Fruit fly (Drosophila melanogaster) whole organism, embryonic: ENCODE measurements around the gene Lamtor5.

ENCODE experiments used
- Atf-2 ChIP-seq: fragments of 200-800 bp; sonication (Bioruptor generic); optimal IDR thresholded peaks from 2 replicates; lab custom pipeline; 2016; ENCODE audit warnings: missing biosample characterization, missing genetic modification characterization
- Atf6 ChIP-seq: fragments of 200-800 bp; sonication (Bioruptor generic); IDR thresholded peaks from 2 replicates; pipeline ENCODE4 v1.3.6; 2022; ENCODE audit warnings: missing biosample characterization, missing genetic modification characterization
- Blimp-1 ChIP-seq: fragments of 200-800 bp; sonication (Bioruptor generic); optimal IDR thresholded peaks from 3 replicates; lab custom pipeline; 2018; ENCODE audit warnings: missing biosample characterization, missing genetic modification characterization, mild to moderate bottlenecking, moderate library complexity, missing genetic modification reagents
- CG11247 ChIP-seq: fragments of 200-800 bp; sonication (Bioruptor generic); IDR thresholded peaks from 2 replicates; pipeline ENCODE4 v1.3.6; 2022; ENCODE audit warnings: missing biosample characterization, missing genetic modification characterization
- CG11560 ChIP-seq: fragments of 200-800 bp; sonication (Bioruptor generic); IDR thresholded peaks from 3 replicates; pipeline ENCODE4 v1.3.6; 2022; ENCODE audit warnings: missing biosample characterization, missing genetic modification characterization
- CG12769 ChIP-seq: fragments of 200-800 bp; sonication (Bioruptor generic); optimal IDR thresholded peaks from 2 replicates; lab custom pipeline; 2019; ENCODE audit warnings: missing biosample characterization, mild to moderate bottlenecking, missing genetic modification characterization, moderate library complexity
- CG13296 ChIP-seq: fragments of 200-800 bp; sonication (Bioruptor generic); optimal IDR thresholded peaks from 3 replicates; lab custom pipeline; 2018; ENCODE audit warnings: missing biosample characterization, mild to moderate bottlenecking, missing genetic modification characterization
- CG14710 ChIP-seq: fragments of 200-800 bp; sonication (Bioruptor generic); optimal IDR thresholded peaks from 3 replicates; lab custom pipeline; 2019; ENCODE audit warnings: missing biosample characterization, mild to moderate bottlenecking, missing genetic modification characterization, moderate library complexity
- CG15479 ChIP-seq: fragments of 200-800 bp; sonication (Bioruptor generic); optimal IDR thresholded peaks from 3 replicates; lab custom pipeline; 2019; ENCODE audit warnings: missing biosample characterization, mild to moderate bottlenecking, missing genetic modification characterization, moderate library complexity
- CG1647 ChIP-seq: fragments of 200-800 bp; sonication (Bioruptor generic); optimal IDR thresholded peaks from 3 replicates; lab custom pipeline; 2016; ENCODE audit warnings: missing biosample characterization, missing genetic modification characterization
- CG17328 ChIP-seq: fragments of 200-800 bp; sonication (Bioruptor generic); IDR thresholded peaks from 2 replicates; pipeline ENCODE4 v1.3.6; 2022; ENCODE audit warnings: missing biosample characterization, missing genetic modification characterization
- CG17612 ChIP-seq: fragments of 200-800 bp; sonication (Bioruptor generic); IDR thresholded peaks from 2 replicates; pipeline ENCODE4 v1.3.6; 2022; ENCODE audit warnings: missing biosample characterization, missing genetic modification characterization
- CG18619 ChIP-seq: fragments of 200-800 bp; sonication (Bioruptor generic); optimal IDR thresholded peaks from 3 replicates; lab custom pipeline; 2017; ENCODE audit warnings: missing biosample characterization, mild to moderate bottlenecking, missing genetic modification characterization
- CG31388 ChIP-seq: fragments of 200-800 bp; sonication (Bioruptor generic); optimal IDR thresholded peaks from 2 replicates; lab custom pipeline; 2016; ENCODE audit warnings: missing biosample characterization, missing genetic modification characterization
- CG3847 ChIP-seq: fragments of 200-800 bp; sonication (Bioruptor generic); IDR thresholded peaks from 2 replicates; pipeline ENCODE4 v1.3.6; 2022; ENCODE audit warnings: missing biosample characterization, missing genetic modification characterization
- CG42726 ChIP-seq: fragments of 200-800 bp; sonication (Bioruptor generic); IDR thresholded peaks from 2 replicates; pipeline ENCODE4 v1.3.6; 2022; ENCODE audit warnings: missing biosample characterization, missing genetic modification characterization; ENCODE audit not compliant: partially characterized antibody
- CG6654 ChIP-seq: fragments of 200-800 bp; sonication (Bioruptor generic); optimal IDR thresholded peaks from 2 replicates; lab custom pipeline; 2017; ENCODE audit warnings: missing biosample characterization, mild to moderate bottlenecking, missing genetic modification characterization
- CG8478 ChIP-seq: fragments of >200 bp; optimal IDR thresholded peaks from 2 replicates; lab custom pipeline; 2018
- CG8944 ChIP-seq: fragments of 200-800 bp; sonication (Bioruptor generic); optimal IDR thresholded peaks from 3 replicates; lab custom pipeline; 2016; ENCODE audit warnings: missing biosample characterization, missing genetic modification characterization
- CG9797 ChIP-seq: fragments of 200-800 bp; sonication (Bioruptor generic); optimal IDR thresholded peaks from 3 replicates; lab custom pipeline; 2018; ENCODE audit warnings: missing biosample characterization, mild to moderate bottlenecking, missing genetic modification characterization
- Dek ChIP-seq: fragments of 200-800 bp; sonication (Bioruptor generic); optimal IDR thresholded peaks from 3 replicates; lab custom pipeline; 2019; ENCODE audit warnings: missing biosample characterization, mild to moderate bottlenecking, missing genetic modification characterization, moderate library complexity
- Dref ChIP-seq: fragments of 200-800 bp; sonication (Bioruptor generic); IDR thresholded peaks from 2 replicates; pipeline ENCODE4 v1.3.6; 2022; ENCODE audit warnings: missing biosample characterization, missing genetic modification characterization
- Ets97D ChIP-seq: fragments of 200-800 bp; sonication (Bioruptor generic); optimal IDR thresholded peaks from 3 replicates; lab custom pipeline; 2016; ENCODE audit warnings: missing biosample characterization, missing genetic modification characterization
- HLH54F ChIP-seq: fragments of 200-800 bp; sonication (Bioruptor generic); optimal IDR thresholded peaks from 3 replicates; lab custom pipeline; 2016; ENCODE audit warnings: missing biosample characterization, missing genetic modification characterization
- Hand ChIP-seq: fragments of 200-800 bp; sonication (Bioruptor generic); optimal IDR thresholded peaks from 2 replicates; lab custom pipeline; 2017; ENCODE audit warnings: mild to moderate bottlenecking, missing biosample characterization, missing genetic modification reagents, missing genetic modification characterization
- HmgD ChIP-seq: fragments of 200-800 bp; sonication (Bioruptor generic); optimal IDR thresholded peaks from 3 replicates; lab custom pipeline; 2016; ENCODE audit warnings: missing biosample characterization, missing genetic modification characterization
- Hr51 ChIP-seq, 2 experiments: fragments of 200-800 bp; sonication (Bioruptor generic); optimal IDR thresholded peaks; 2 replicates in 1 of 2; 3 replicates in 1 of 2; lab custom pipeline; 2016 to 2018; ENCODE audit warnings: missing biosample characterization in 2 of 2, missing genetic modification characterization in 2 of 2, mild to moderate bottlenecking in 1 of 2, moderate library complexity in 1 of 2
- Hr78 ChIP-seq, 2 experiments: fragments of 200-800 bp in 1 of 2; fragments of >200 bp in 1 of 2; sonication (Bioruptor generic) in 1 of 2; optimal IDR thresholded peaks; 2 replicates each; lab custom pipeline; 2017 to 2019; ENCODE audit warnings: missing biosample characterization in 2 of 2, missing genetic modification characterization in 2 of 2, mild to moderate bottlenecking in 1 of 2, moderate library complexity in 1 of 2
- NK7.1 ChIP-seq: fragments of 200-800 bp; sonication (Bioruptor generic); optimal IDR thresholded peaks from 3 replicates; lab custom pipeline; 2016; ENCODE audit warnings: missing biosample characterization, missing genetic modification characterization
- Sry-δ ChIP-seq: fragments of 200-800 bp; sonication (Bioruptor generic); optimal IDR thresholded peaks from 2 replicates; lab custom pipeline; 2016; ENCODE audit warnings: missing biosample characterization, missing genetic modification characterization
- TFAM ChIP-seq: fragments of 200-800 bp; sonication (Bioruptor generic); optimal IDR thresholded peaks from 2 replicates; lab custom pipeline; 2017; ENCODE audit warnings: missing biosample characterization, missing genetic modification characterization, inconsistent platforms
- YL-1 ChIP-seq: fragments of 200-800 bp; sonication (Bioruptor generic); optimal IDR thresholded peaks from 3 replicates; lab custom pipeline; 2017; ENCODE audit warnings: missing biosample characterization, mild to moderate bottlenecking, missing genetic modification characterization
- ac ChIP-seq: fragments of 200-800 bp; sonication (Bioruptor generic); optimal IDR thresholded peaks from 3 replicates; lab custom pipeline; 2017; ENCODE audit warnings: missing biosample characterization, mild to moderate bottlenecking, missing genetic modification characterization
- amos ChIP-seq: fragments of 200-800 bp; sonication (Bioruptor generic); IDR thresholded peaks from 2 replicates; pipeline ENCODE4 v1.3.6; 2022; ENCODE audit warnings: missing biosample characterization, missing genetic modification characterization; ENCODE audit not compliant: partially characterized antibody
- bcd ChIP-seq: fragments of 200-800 bp; sonication (Bioruptor generic); optimal IDR thresholded peaks from 2 replicates; lab custom pipeline; 2017; ENCODE audit warnings: missing biosample characterization, mild to moderate bottlenecking, missing genetic modification characterization
- disco-r ChIP-seq: fragments of 200-800 bp; sonication (Bioruptor generic); optimal IDR thresholded peaks from 2 replicates; lab custom pipeline; 2016; ENCODE audit warnings: missing biosample characterization, missing genetic modification characterization
- dysf ChIP-seq: fragments of 200-800 bp; sonication (Bioruptor generic); IDR thresholded peaks from 3 replicates; pipeline ENCODE4 v1.3.6; 2022; ENCODE audit warnings: missing biosample characterization, missing genetic modification characterization
- ems ChIP-seq: fragments of 200-800 bp; sonication (Bioruptor generic); optimal IDR thresholded peaks from 3 replicates; lab custom pipeline; 2016; ENCODE audit warnings: missing biosample characterization, missing genetic modification characterization
- gfzf ChIP-seq: fragments of 200-800 bp; sonication (Bioruptor generic); optimal IDR thresholded peaks from 2 replicates; lab custom pipeline; 2016; ENCODE audit warnings: missing biosample characterization, mild to moderate bottlenecking, missing genetic modification characterization, moderate library complexity
- hb ChIP-seq: fragments of 200-800 bp; sonication (Bioruptor generic); IDR thresholded peaks from 3 replicates; pipeline ENCODE4 v1.3.6; 2022; ENCODE audit warnings: missing biosample characterization, missing genetic modification characterization; ENCODE audit not compliant: partially characterized antibody
- inv ChIP-seq: fragments of 200-800 bp; sonication (Bioruptor generic); IDR thresholded peaks from 2 replicates; pipeline ENCODE4 v1.3.6; 2022; ENCODE audit warnings: missing biosample characterization, missing genetic modification characterization; ENCODE audit not compliant: partially characterized antibody
- klu ChIP-seq: fragments of 200-800 bp; sonication (Bioruptor generic); IDR thresholded peaks from 2 replicates; pipeline ENCODE4 v1.3.6; 2022; ENCODE audit warnings: missing biosample characterization, missing genetic modification characterization
- nerfin-2 ChIP-seq: fragments of 200-800 bp; sonication (Bioruptor generic); IDR thresholded peaks from 2 replicates; pipeline ENCODE4 v1.3.6; 2022; ENCODE audit warnings: missing biosample characterization, missing genetic modification characterization; ENCODE audit not compliant: partially characterized antibody
- oc ChIP-seq: fragments of 200-800 bp; sonication (Bioruptor generic); optimal IDR thresholded peaks from 2 replicates; lab custom pipeline; 2018; ENCODE audit warnings: missing biosample characterization, mild to moderate bottlenecking, missing genetic modification characterization, moderate library complexity
- onecut ChIP-seq: fragments of 200-800 bp; sonication (Bioruptor generic); IDR thresholded peaks from 2 replicates; pipeline ENCODE4 v1.3.6; 2022; ENCODE audit warnings: missing biosample characterization, missing genetic modification characterization
- pho ChIP-seq: fragments of 200-800 bp; sonication (Bioruptor generic); optimal IDR thresholded peaks from 2 replicates; lab custom pipeline; 2016; ENCODE audit warnings: missing biosample characterization, missing genetic modification characterization
- rib ChIP-seq: fragments of 200-800 bp; sonication (Bioruptor generic); IDR thresholded peaks from 2 replicates; pipeline ENCODE4 v1.3.6; 2022; ENCODE audit warnings: missing biosample characterization, missing genetic modification characterization
- sd ChIP-seq: fragments of 200-800 bp; sonication (Bioruptor generic); optimal IDR thresholded peaks from 3 replicates; lab custom pipeline; 2018; ENCODE audit warnings: missing biosample characterization, mild to moderate bottlenecking, missing genetic modification characterization, moderate library complexity
- sob ChIP-seq: fragments of 200-800 bp; sonication (Bioruptor generic); IDR thresholded peaks from 2 replicates; pipeline ENCODE4 v1.3.6; 2022; ENCODE audit warnings: missing biosample characterization, missing genetic modification characterization
- tin ChIP-seq: fragments of 200-800 bp; sonication (Bioruptor generic); optimal IDR thresholded peaks from 3 replicates; lab custom pipeline; 2016; ENCODE audit warnings: missing biosample characterization, missing genetic modification characterization

Gene Lamtor5

dm6 chrX:1877107-1877736, 18.5 kb upstream of the Lamtor5 start, which contains the start of the genes CG14817 and CG14805 (continued):
- TF ChIP-seq CG17612 (no peak), tin (GFP tag; lab: Kevin White, UChicago) (peak; percentile 24), klu (no peak), pho (GFP tag; lab: Kevin White, UChicago) (no peak), oc (tag; lab: Kevin White, UChicago) (no peak), inv (GFP tag; lab: Robert Waterston, UW) (no peak; the same call in 1 of the 2 replicates), sd (tag; lab: Kevin White, UChicago) (no peak), Hr51 (GFP tag; optimal IDR thresholded peaks at IDR 0.05; lab: Kevin White, UChicago) (peak in 1 of 2 experiments; percentile 12), Sry-δ (GFP tag; lab: Kevin White, UChicago) (peak; percentile 48), CG31388 (GFP tag; lab: Kevin White, UChicago) (no peak), CG15479 (no peak), CG42726 (no peak), sob (GFP tag; lab: Robert Waterston, UW) (peak; percentile 64), disco-r (GFP tag; lab: Kevin White, UChicago) (peak; percentile 15), CG9797 (peak; percentile 72), bcd (GFP tag; lab: Kevin White, UChicago) (peak; percentile 79), onecut (GFP tag; lab: Robert Waterston, UW) (peak; percentile 76), Dek (tag; lab: Kevin White, UChicago) (peak; percentile 43), CG18619 (GFP tag; lab: Kevin White, UChicago) (peak; percentile 79), hb (GFP tag; lab: Robert Waterston, UW) (no peak), ems (GFP tag; lab: Kevin White, UChicago) (peak; percentile 15), CG14710 (peak; percentile 66), gfzf (GFP tag; lab: Kevin White, UChicago) (peak; percentile 68), Blimp-1 (GFP tag; lab: Kevin White, UChicago) (no peak), dysf (GFP tag; lab: Robert Waterston, UW) (peak; percentile 53; the same call in 1 of the 3 replicates), CG12769 (tag; lab: Kevin White, UChicago) (no peak), HmgD (GFP tag; lab: Kevin White, UChicago) (no peak), TFAM (GFP tag; lab: Kevin White, UChicago) (peak; percentile 6), Atf-2 (GFP tag; lab: Kevin White, UChicago) (no peak), CG11247 (GFP tag; lab: Robert Waterston, UW) (no peak), Hand (peak; percentile 68), YL-1 (peak; percentile 93), NK7.1 (peak; percentile 2), Atf6 (GFP tag; lab: Robert Waterston, UW) (peak; percentile 50; the same call in 1 of the 2 replicates), CG17328 (peak; percentile 58), Ets97D (peak; percentile 98), CG3847 (GFP tag; lab: Robert Waterston, UW) (peak; percentile 50), CG1647 (peak; percentile 52), Dref (GFP tag; lab: Robert Waterston, UW) (peak; percentile 78), rib (no peak), amos (GFP tag; lab: Robert Waterston, UW) (peak; percentile 66), CG6654 (GFP tag; lab: Kevin White, UChicago) (peak; percentile 33), ac (GFP tag; lab: Kevin White, UChicago) (peak; percentile 48), CG11560 (tag; lab: Robert Waterston, UW) (no peak), nerfin-2 (GFP tag; lab: Robert Waterston, UW) (no peak), Hr78 (GFP tag; optimal IDR thresholded peaks at IDR 0.05; lab: Kevin White, UChicago) (peak in 1 of 2 experiments; percentile 96), CG8944 (GFP tag; lab: Kevin White, UChicago) (no peak), CG8478 (lab: Kevin White, UChicago) (no peak), CG13296 (GFP tag; lab: Kevin White, UChicago) (peak; percentile 92), HLH54F (GFP tag; lab: Kevin White, UChicago) (no peak)
